Worm (Caenorhabditis elegans) whole organism, early embryonic: ENCODE results near the gene sgk-1.
"Not testable (repeated sequence)": the region's sequence is repeated elsewhere in the genome, so short reads cannot be mapped to it uniquely, and the experiment has no call there.

Experiments
- B0310.2 ChIP-seq: sonication (generic microtip); optimal IDR thresholded peaks from 2 replicates; lab custom pipeline; 2016; ENCODE audit warnings: mild to moderate bottlenecking, missing genetic modification characterization, missing compliant biosample characterization
- F13C5.2 ChIP-seq: sonication (generic microtip); optimal IDR thresholded peaks from 2 replicates; lab custom pipeline; 2017; ENCODE audit warnings: mild to moderate bottlenecking, missing genetic modification characterization, inconsistent platforms, missing compliant biosample characterization
- aly-1 ChIP-seq: sonication (generic microtip); optimal IDR thresholded peaks from 2 replicates; lab custom pipeline; 2016; ENCODE audit warnings: missing genetic modification characterization, missing compliant biosample characterization
- ama-1 ChIP-seq: fragments of 150-350 bp; optimal IDR thresholded peaks from 2 replicates; lab custom pipeline; 2014
- ceh-13 ChIP-seq: fragments of 200-800 bp; sonication (Bioruptor generic); optimal IDR thresholded peaks from 2 replicates; lab custom pipeline; 2018; ENCODE audit warnings: mild to moderate bottlenecking, missing genetic modification characterization, missing compliant biosample characterization
- ceh-36 ChIP-seq: sonication (generic microtip); optimal IDR thresholded peaks from 2 replicates; lab custom pipeline; 2016; ENCODE audit warnings: missing genetic modification characterization, inconsistent platforms, missing compliant biosample characterization
- ets-7 ChIP-seq: sonication (generic microtip); optimal IDR thresholded peaks from 2 replicates; lab custom pipeline; 2016; ENCODE audit warnings: missing genotype, missing genetic modification characterization, missing compliant biosample characterization
- flt-1 ChIP-seq: fragments of 200-800 bp; sonication (Bioruptor generic); IDR thresholded peaks from 2 replicates; pipeline ENCODE4 v1.3.6; 2022; ENCODE audit warnings: missing genetic modification characterization, missing compliant biosample characterization
- hmbx-1 ChIP-seq: sonication (generic microtip); optimal IDR thresholded peaks from 2 replicates; lab custom pipeline; 2016; ENCODE audit warnings: mild to moderate bottlenecking, missing genetic modification characterization, missing compliant biosample characterization
- hmg-4 ChIP-seq: fragments of 200-800 bp; sonication (Bioruptor generic); optimal IDR thresholded peaks from 2 replicates; lab custom pipeline; 2018; ENCODE audit warnings: mild to moderate bottlenecking, missing genetic modification characterization, missing compliant biosample characterization
- hnd-1 ChIP-seq: sonication (generic microtip); optimal IDR thresholded peaks from 2 replicates; lab custom pipeline; 2016; ENCODE audit warnings: missing genetic modification characterization, missing compliant biosample characterization
- pes-1 ChIP-seq: fragments of 200-800 bp; sonication (Bioruptor generic); IDR thresholded peaks from 2 replicates; pipeline ENCODE4 v1.3.6; 2022; ENCODE audit warnings: missing genetic modification reagents, missing genetic modification characterization, missing compliant biosample characterization
- scrt-1 ChIP-seq: fragments of 200-800 bp; sonication (Bioruptor generic); IDR thresholded peaks from 2 replicates; pipeline ENCODE4 v1.3.6; 2022; ENCODE audit warnings: missing genetic modification characterization, missing compliant biosample characterization
- sea-1 ChIP-seq: fragments of 200-800 bp; sonication (Bioruptor generic); conservative IDR thresholded peaks from 2 replicates; pipeline ENCODE4 v1.3.6; 2022; ENCODE audit warnings: missing genetic modification characterization, missing compliant biosample characterization
- tbx-11 ChIP-seq: fragments of 200-800 bp; sonication (Bioruptor generic); IDR thresholded peaks from 2 replicates; pipeline ENCODE4 v1.3.6; 2022; ENCODE audit warnings: missing genetic modification characterization, missing compliant biosample characterization
- tbx-37 ChIP-seq: fragments of 200-800 bp; sonication (Bioruptor generic); conservative IDR thresholded peaks from 2 replicates; pipeline ENCODE4 v1.3.6; 2022; ENCODE audit warnings: missing genetic modification reagents, missing genetic modification characterization, missing compliant biosample characterization
- tra-4 ChIP-seq: sonication (generic microtip); optimal IDR thresholded peaks from 2 replicates; lab custom pipeline; 2017; ENCODE audit warnings: missing genetic modification characterization, missing compliant biosample characterization

Gene sgk-1

DNA sequence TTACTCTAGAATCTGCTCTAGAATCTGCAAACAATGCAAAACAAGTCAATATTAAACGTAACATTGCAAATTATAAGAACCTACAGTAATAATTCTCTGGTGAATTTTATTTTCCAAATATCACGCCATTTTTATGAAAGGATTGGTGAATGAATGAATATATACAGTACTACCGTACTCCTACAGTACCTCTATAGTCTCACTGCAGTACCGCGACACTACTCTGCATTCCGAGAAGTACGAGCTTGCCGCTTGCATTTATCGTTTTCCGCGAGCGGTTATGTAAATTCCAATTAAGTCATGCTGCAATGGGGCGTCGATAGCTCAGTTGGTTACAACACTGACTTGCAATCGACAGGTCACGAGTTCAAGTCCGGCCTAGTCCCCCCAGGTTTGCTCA lies 49.6 kb downstream of the sgk-1 start, which contains the start of gene F23A7.4:
TSS of gene F23A7.4 (plus strand) at position 301 of the 400 bp plus-strand sequence.
- TF ChIP-seq ceh-13 (GFP tag; lab: Kevin White, UChicago); hmg-4 (GFP tag; lab: Kevin White, UChicago); ama-1 (lab: Kevin White, UChicago): not testable (repeated sequence)

DNA sequence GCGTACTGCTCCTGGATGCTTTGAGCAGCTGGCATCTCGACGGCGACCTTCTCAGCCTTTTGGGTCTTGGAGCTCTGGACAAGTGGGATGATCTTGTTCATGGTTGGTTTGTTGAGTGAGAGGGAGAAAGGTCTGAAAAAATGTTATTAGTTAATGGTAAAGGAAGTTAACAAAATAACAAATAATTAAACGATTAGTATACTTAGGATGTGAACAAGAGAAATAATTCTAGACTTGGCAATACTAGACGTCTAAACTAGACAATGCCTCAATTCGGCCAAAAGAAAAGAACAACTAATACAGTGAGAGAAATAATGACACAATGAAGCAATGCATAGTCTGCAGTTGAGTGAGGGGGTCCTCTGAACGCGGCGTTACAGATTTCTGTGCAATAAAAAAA lies 51.4 kb downstream of the sgk-1 start, which contains the start of gene R11.4:
TSS of gene R11.4 (minus strand) at position 101 of the 400 bp plus-strand sequence.
- TF ChIP-seq tbx-11 (GFP tag; lab: Robert Waterston, UW): no peak
- no peak for TF ChIP-seq flt-1 (GFP tag; lab: Robert Waterston, UW)
- no peak for TF ChIP-seq hmg-4 (GFP tag; lab: Kevin White, UChicago)
- no peak for TF ChIP-seq scrt-1 (GFP tag; lab: Robert Waterston, UW)
- no peak for TF ChIP-seq B0310.2 (tag; lab: Kevin White, UChicago)
- no peak for TF ChIP-seq tbx-37
- no peak for TF ChIP-seq hnd-1 (tag; lab: Kevin White, UChicago)
- TF ChIP-seq ama-1 (lab: Kevin White, UChicago): no peak
- TF ChIP-seq aly-1 (tag; lab: Kevin White, UChicago): no peak

DNA sequence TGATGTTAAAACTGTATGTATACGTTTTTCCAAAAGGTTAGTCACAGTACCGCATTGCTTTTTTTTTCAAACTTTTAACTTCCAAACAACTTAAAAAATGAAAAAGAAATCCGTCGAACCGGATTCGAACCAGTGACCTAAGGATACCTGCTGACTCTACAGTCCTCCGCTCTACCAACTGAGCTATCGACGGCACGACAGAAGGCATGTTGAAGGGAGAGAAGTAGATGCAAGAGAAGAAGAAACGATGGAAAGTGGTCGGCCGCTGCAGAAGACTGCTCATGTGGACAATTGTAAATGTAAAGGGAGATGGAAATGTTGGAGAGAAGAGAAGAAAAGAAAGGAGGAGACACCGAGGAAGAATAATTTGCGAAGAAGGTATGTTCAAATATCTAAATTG lies 52.3 kb downstream of the sgk-1 start:
- TF ChIP-seq tra-4 (tag; lab: Kevin White, UChicago) (peak; percentile 67), pes-1 (GFP tag; lab: Robert Waterston, UW) (peak; percentile 93), B0310.2 (tag; lab: Kevin White, UChicago) (peak; percentile 77), F13C5.2 (peak; percentile 90), sea-1 (GFP tag; lab: Robert Waterston, UW) (peak; percentile 93), flt-1 (GFP tag; lab: Robert Waterston, UW) (peak; percentile 94), hmbx-1 (tag; lab: Kevin White, UChicago) (peak; percentile 70), ets-7 (tag; lab: Kevin White, UChicago) (peak; percentile 77), ceh-13 (GFP tag; lab: Kevin White, UChicago) (peak; percentile 88), aly-1 (tag; lab: Kevin White, UChicago) (peak; percentile 85), hmg-4 (GFP tag; lab: Kevin White, UChicago) (peak; percentile 92), ama-1 (lab: Kevin White, UChicago) (no peak), scrt-1 (GFP tag; lab: Robert Waterston, UW) (peak; percentile 92), tbx-37 (peak; percentile 88), ceh-36 (tag; lab: Kevin White, UChicago) (peak; percentile 86), hnd-1 (tag; lab: Kevin White, UChicago) (peak; percentile 76), tbx-11 (GFP tag; lab: Robert Waterston, UW) (peak; percentile 88)

DNA sequence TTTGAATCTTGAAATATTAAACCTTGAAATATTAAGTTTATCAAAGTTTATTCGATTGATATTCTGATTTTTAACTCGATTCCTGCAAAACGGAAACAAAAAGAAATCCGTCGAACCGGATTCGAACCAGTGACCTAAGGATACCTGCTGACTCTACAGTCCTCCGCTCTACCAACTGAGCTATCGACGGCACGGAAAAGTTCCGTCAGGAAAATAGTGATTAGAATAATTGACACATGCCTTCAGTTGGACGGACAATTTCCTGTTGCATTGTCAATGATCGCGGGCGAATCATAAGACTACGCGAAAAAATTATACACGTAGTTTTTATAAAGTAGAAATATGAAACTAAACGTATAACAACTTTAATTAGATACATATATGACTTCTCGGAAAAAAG lies 52.8 kb downstream of the sgk-1 start:
- no peak for TF ChIP-seq tbx-11 (GFP tag; lab: Robert Waterston, UW)
- TF ChIP-seq tra-4 (tag; lab: Kevin White, UChicago): no peak
- no peak for TF ChIP-seq flt-1 (GFP tag; lab: Robert Waterston, UW)
- no peak for TF ChIP-seq ama-1 (lab: Kevin White, UChicago)
- no peak for TF ChIP-seq hnd-1 (tag; lab: Kevin White, UChicago)
- no peak for TF ChIP-seq pes-1 (GFP tag; lab: Robert Waterston, UW)
- TF ChIP-seq aly-1 (tag; lab: Kevin White, UChicago): no peak

DNA sequence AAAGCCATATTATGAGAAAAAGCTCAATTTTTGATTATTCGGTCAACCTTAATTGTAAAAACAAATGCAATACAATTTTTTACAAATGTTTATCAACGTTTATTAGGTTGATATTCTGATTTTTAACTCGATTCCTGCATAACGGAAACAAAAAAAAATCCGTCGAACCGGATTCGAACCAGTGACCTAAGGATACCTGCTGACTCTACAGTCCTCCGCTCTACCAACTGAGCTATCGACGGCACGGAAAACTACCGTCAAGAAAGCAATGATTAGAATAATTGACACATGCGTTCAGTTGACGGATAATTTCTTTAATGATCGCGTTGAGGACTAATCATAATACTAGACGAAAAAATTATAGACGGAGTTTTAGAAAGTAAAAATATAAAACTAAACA lies 53.3 kb downstream of the sgk-1 start:
- TF ChIP-seq scrt-1 (GFP tag; lab: Robert Waterston, UW) (0 out of 2 replicates have a peak, but pooled peaks have one; percentile 21), B0310.2 (tag; lab: Kevin White, UChicago) (no peak), tbx-11 (GFP tag; lab: Robert Waterston, UW) (no peak), hmbx-1 (tag; lab: Kevin White, UChicago) (no peak), tbx-37 (no peak), F13C5.2 (no peak), aly-1 (tag; lab: Kevin White, UChicago) (no peak), flt-1 (GFP tag; lab: Robert Waterston, UW) (no peak), pes-1 (GFP tag; lab: Robert Waterston, UW) (peak; percentile 42; the same call in 1 of the 2 replicates), ets-7 (tag; lab: Kevin White, UChicago) (no peak), hmg-4 (GFP tag; lab: Kevin White, UChicago) (no peak), ceh-13 (GFP tag; lab: Kevin White, UChicago) (no peak), sea-1 (GFP tag; lab: Robert Waterston, UW) (0 out of 2 replicates have a peak, but pooled peaks have one; percentile 17), hnd-1 (tag; lab: Kevin White, UChicago) (no peak), ama-1 (lab: Kevin White, UChicago) (no peak), ceh-36 (tag; lab: Kevin White, UChicago) (no peak), tra-4 (tag; lab: Kevin White, UChicago) (no peak)

DNA sequence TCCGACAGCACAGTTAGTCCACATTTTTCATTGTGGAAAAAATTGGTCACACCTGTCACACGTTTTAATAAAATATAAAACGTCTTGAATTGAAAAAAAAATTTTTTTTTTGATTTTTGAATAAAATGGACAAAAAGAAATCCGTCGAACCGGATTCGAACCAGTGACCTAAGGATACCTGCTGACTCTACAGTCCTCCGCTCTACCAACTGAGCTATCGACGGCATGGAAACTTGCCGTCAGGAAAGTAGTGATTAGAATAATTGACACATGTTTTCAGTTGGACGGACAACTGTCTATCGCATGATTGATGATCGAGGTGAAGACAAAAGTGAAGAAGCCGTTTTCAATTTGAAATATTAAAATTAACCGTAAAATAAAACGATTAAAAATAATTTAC lies 53.8 kb downstream of the sgk-1 start:
- TF ChIP-seq ceh-36 (tag; lab: Kevin White, UChicago): no peak
- no peak for TF ChIP-seq hmg-4 (GFP tag; lab: Kevin White, UChicago)
- no peak for TF ChIP-seq ets-7 (tag; lab: Kevin White, UChicago)
- no peak for TF ChIP-seq tbx-11 (GFP tag; lab: Robert Waterston, UW)
- TF ChIP-seq tra-4 (tag; lab: Kevin White, UChicago): no peak
- no peak for TF ChIP-seq ama-1 (lab: Kevin White, UChicago)
- TF ChIP-seq aly-1 (tag; lab: Kevin White, UChicago): no peak
- no peak for TF ChIP-seq scrt-1 (GFP tag; lab: Robert Waterston, UW)
- TF ChIP-seq F13C5.2: no peak
- no peak for TF ChIP-seq hmbx-1 (tag; lab: Kevin White, UChicago)
- no peak for TF ChIP-seq pes-1 (GFP tag; lab: Robert Waterston, UW)
- TF ChIP-seq B0310.2 (tag; lab: Kevin White, UChicago): no peak
- no peak for TF ChIP-seq ceh-13 (GFP tag; lab: Kevin White, UChicago)
- no peak for TF ChIP-seq hnd-1 (tag; lab: Kevin White, UChicago)
- no peak for TF ChIP-seq flt-1 (GFP tag; lab: Robert Waterston, UW)
- no peak for TF ChIP-seq sea-1 (GFP tag; lab: Robert Waterston, UW)

DNA sequence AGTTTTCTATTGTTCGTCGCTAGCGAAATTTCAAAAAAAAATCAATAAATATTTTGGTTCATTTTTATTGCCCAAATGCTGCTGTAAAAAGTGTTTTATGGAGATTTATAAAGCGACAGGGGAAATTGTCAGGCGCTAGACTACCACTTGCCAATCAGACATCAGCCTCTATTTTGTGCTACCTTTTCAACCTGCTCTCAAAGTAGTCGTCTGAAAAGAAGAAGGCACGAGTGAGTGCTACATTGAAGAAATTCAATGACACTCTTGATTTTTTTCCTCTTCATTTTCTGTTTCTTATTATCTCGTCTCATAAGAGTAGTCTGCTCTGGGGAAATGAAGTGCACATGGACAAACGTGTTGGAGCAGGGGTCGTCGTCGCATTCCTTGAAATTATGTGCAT lies 56.0 kb downstream of the sgk-1 start:
- TF ChIP-seq ceh-36 (tag; lab: Kevin White, UChicago) (no peak), pes-1 (GFP tag; lab: Robert Waterston, UW) (peak; percentile 42; the same call in 1 of the 2 replicates), B0310.2 (tag; lab: Kevin White, UChicago) (no peak), F13C5.2 (peak; percentile 60)
